Worm (Caenorhabditis elegans) whole organism, late embryonic: ENCODE results near the gene F31A3.3.
A peak's percentile ranks its signal among the peaks of the same experiment; 100 is the strongest.

Experiments used
- C08G9.2 ChIP-seq: sonication (generic microtip); optimal IDR thresholded peaks from 2 replicates; lab custom pipeline; 2016; ENCODE audit warnings: mild to moderate bottlenecking, missing genetic modification characterization, moderate library complexity, missing compliant biosample characterization
- C38D4.7 ChIP-seq: fragments of 200-800 bp; sonication (Bioruptor generic); optimal IDR thresholded peaks from 2 replicates; lab custom pipeline; 2018; ENCODE audit warnings: mild to moderate bottlenecking, missing genetic modification characterization, moderate library complexity, missing compliant biosample characterization
- K02D7.2 ChIP-seq: sonication (generic microtip); optimal IDR thresholded peaks from 2 replicates; lab custom pipeline; 2017; ENCODE audit warnings: mild to moderate bottlenecking, missing genetic modification characterization, missing compliant biosample characterization
- T23F11.4 ChIP-seq: fragments of 200-800 bp; sonication (Bioruptor generic); optimal IDR thresholded peaks from 2 replicates; lab custom pipeline; 2018; ENCODE audit warnings: mild to moderate bottlenecking, missing genetic modification characterization, missing compliant biosample characterization
- Y22D7AL.16 ChIP-seq: sonication (generic microtip); optimal IDR thresholded peaks from 2 replicates; lab custom pipeline; 2016; ENCODE audit warnings: missing genetic modification characterization, missing compliant biosample characterization
- ahr-1 ChIP-seq: sonication (generic microtip); optimal IDR thresholded peaks from 2 replicates; lab custom pipeline; 2016; ENCODE audit warnings: missing genetic modification characterization, missing compliant biosample characterization
- ceh-14 ChIP-seq: sonication (generic microtip); optimal IDR thresholded peaks from 2 replicates; lab custom pipeline; 2016; ENCODE audit warnings: missing genotype, missing genetic modification characterization, missing compliant biosample characterization
- ceh-2 ChIP-seq: sonication (generic microtip); optimal IDR thresholded peaks from 2 replicates; lab custom pipeline; 2016; ENCODE audit warnings: missing genotype, missing genetic modification characterization, missing compliant biosample characterization
- ceh-24 ChIP-seq: sonication (generic microtip); optimal IDR thresholded peaks from 2 replicates; lab custom pipeline; 2016; ENCODE audit warnings: mild to moderate bottlenecking, missing genetic modification characterization, missing compliant biosample characterization
- ceh-31 ChIP-seq: sonication (generic microtip); optimal IDR thresholded peaks from 2 replicates; lab custom pipeline; 2016; ENCODE audit warnings: missing genetic modification characterization, missing compliant biosample characterization
- ceh-9 ChIP-seq: sonication (generic microtip); optimal IDR thresholded peaks from 2 replicates; lab custom pipeline; 2016; ENCODE audit warnings: mild to moderate bottlenecking, missing genetic modification characterization, inconsistent platforms, missing compliant biosample characterization
- dmd-4 ChIP-seq: sonication (generic microtip); optimal IDR thresholded peaks from 2 replicates; lab custom pipeline; 2016; ENCODE audit warnings: borderline replicate concordance, missing genetic modification characterization, missing compliant biosample characterization
- dve-1 ChIP-seq: sonication (generic microtip); optimal IDR thresholded peaks from 2 replicates; lab custom pipeline; 2017; ENCODE audit warnings: antibody characterized with exemption, mild to moderate bottlenecking, missing genetic modification characterization, missing compliant biosample characterization
- elt-2 ChIP-seq: sonication (generic microtip); optimal IDR thresholded peaks from 2 replicates; lab custom pipeline; 2016; ENCODE audit warnings: missing genetic modification reagents, missing genetic modification characterization, missing compliant biosample characterization
- elt-4 ChIP-seq: sonication (generic microtip); optimal IDR thresholded peaks from 2 replicates; lab custom pipeline; 2016; ENCODE audit warnings: missing genetic modification characterization, missing compliant biosample characterization
- eyg-1 ChIP-seq: sonication (generic microtip); optimal IDR thresholded peaks from 2 replicates; lab custom pipeline; 2016; ENCODE audit warnings: missing genotype, missing genetic modification characterization, missing compliant biosample characterization
- fax-1 ChIP-seq: sonication (generic microtip); optimal IDR thresholded peaks from 2 replicates; lab custom pipeline; 2016; ENCODE audit warnings: missing genotype, missing genetic modification characterization, missing compliant biosample characterization
- hlh-13 ChIP-seq: fragments of 200-800 bp; sonication (Bioruptor generic); optimal IDR thresholded peaks from 2 replicates; lab custom pipeline; 2018; ENCODE audit warnings: mild to moderate bottlenecking, missing genetic modification characterization, missing compliant biosample characterization
- hlh-15 ChIP-seq: sonication (generic microtip); optimal IDR thresholded peaks from 2 replicates; lab custom pipeline; 2016; ENCODE audit warnings: missing genetic modification characterization, missing compliant biosample characterization
- hlh-30 ChIP-seq: sonication (generic microtip); optimal IDR thresholded peaks from 2 replicates; lab custom pipeline; 2017; ENCODE audit warnings: antibody characterized with exemption, missing genetic modification characterization, missing compliant biosample characterization; ENCODE audit not compliant: insufficient read depth
- hlh-6 ChIP-seq: sonication (generic microtip); optimal IDR thresholded peaks from 2 replicates; lab custom pipeline; 2016; ENCODE audit warnings: missing genotype, missing genetic modification characterization, missing compliant biosample characterization
- lin-11 ChIP-seq: fragments of 200-800 bp; sonication (Bioruptor generic); optimal IDR thresholded peaks from 2 replicates; lab custom pipeline; 2018; ENCODE audit warnings: mild to moderate bottlenecking, missing genetic modification characterization, missing compliant biosample characterization
- mec-3 ChIP-seq: sonication (generic microtip); optimal IDR thresholded peaks from 2 replicates; lab custom pipeline; 2016; ENCODE audit warnings: borderline replicate concordance, missing genetic modification characterization, missing compliant biosample characterization
- nfya-1 ChIP-seq: sonication (generic microtip); optimal IDR thresholded peaks from 2 replicates; lab custom pipeline; 2017; ENCODE audit warnings: missing genetic modification characterization, mild to moderate bottlenecking, missing compliant biosample characterization, antibody characterized with exemption, moderate library complexity
- nhr-11 ChIP-seq: fragments of 150-350 bp; optimal IDR thresholded peaks from 2 replicates; lab custom pipeline; 2014; ENCODE audit warnings: missing biosample characterization, missing genetic modification characterization
- nhr-232 ChIP-seq: sonication (generic microtip); optimal IDR thresholded peaks from 2 replicates; lab custom pipeline; 2016; ENCODE audit warnings: missing genetic modification characterization, missing compliant biosample characterization
- pag-3 ChIP-seq: sonication (generic microtip); optimal IDR thresholded peaks from 2 replicates; lab custom pipeline; 2016; ENCODE audit warnings: missing compliant biosample characterization, missing genetic modification characterization, borderline replicate concordance
- pat-9 ChIP-seq: fragments of 200-800 bp; sonication (Bioruptor generic); optimal IDR thresholded peaks from 2 replicates; lab custom pipeline; 2018; ENCODE audit warnings: mild to moderate bottlenecking, missing genetic modification characterization, moderate library complexity, missing compliant biosample characterization
- pha-2 ChIP-seq: sonication (generic microtip); optimal IDR thresholded peaks from 2 replicates; lab custom pipeline; 2017; ENCODE audit warnings: mild to moderate bottlenecking, missing genetic modification characterization, missing compliant biosample characterization
- pros-1 ChIP-seq: fragments of 150-350 bp; optimal IDR thresholded peaks from 2 replicates; lab custom pipeline; 2014; ENCODE audit warnings: missing biosample characterization, missing genetic modification reagents, missing genetic modification characterization
- rnt-1 ChIP-seq: sonication (generic microtip); optimal IDR thresholded peaks from 2 replicates; lab custom pipeline; 2016; ENCODE audit warnings: missing genetic modification characterization, missing compliant biosample characterization
- sdc-2 ChIP-seq: sonication (generic microtip); optimal IDR thresholded peaks from 2 replicates; lab custom pipeline; 2016; ENCODE audit warnings: missing genotype, missing genetic modification characterization, missing compliant biosample characterization
- sox-2 ChIP-seq: fragments of 200-800 bp; sonication (Bioruptor generic); IDR thresholded peaks from 2 replicates; pipeline ENCODE4 v1.3.6; 2022; ENCODE audit warnings: missing genetic modification reagents, missing genetic modification characterization, missing compliant biosample characterization
- sox-4 ChIP-seq: sonication (generic microtip); optimal IDR thresholded peaks from 2 replicates; lab custom pipeline; 2017; ENCODE audit warnings: mild to moderate bottlenecking, missing genetic modification characterization, inconsistent platforms, missing compliant biosample characterization
- syd-9 ChIP-seq: sonication (generic microtip); optimal IDR thresholded peaks from 2 replicates; lab custom pipeline; 2016; ENCODE audit warnings: mild to moderate bottlenecking, missing genetic modification characterization, moderate library complexity, missing compliant biosample characterization
- unc-42 ChIP-seq: sonication (generic microtip); optimal IDR thresholded peaks from 2 replicates; lab custom pipeline; 2016; ENCODE audit warnings: missing genotype, missing genetic modification characterization, missing compliant biosample characterization
- unc-55 ChIP-seq: sonication (generic microtip); optimal IDR thresholded peaks from 2 replicates; lab custom pipeline; 2017; ENCODE audit warnings: missing biosample characterization, missing genetic modification reagents, missing genetic modification characterization
- unc-86 ChIP-seq: sonication (generic microtip); optimal IDR thresholded peaks from 2 replicates; lab custom pipeline; 2016; ENCODE audit warnings: missing genetic modification characterization, missing compliant biosample characterization
- ztf-16 ChIP-seq: sonication (generic microtip); optimal IDR thresholded peaks from 2 replicates; lab custom pipeline; 2017; ENCODE audit warnings: missing genetic modification characterization, missing compliant biosample characterization

F31A3.3 gene

ce11 chrX:17505547-17506181, 28.2 kb downstream of the F31A3.3 start (continued):
- TF ChIP-seq ceh-2 (tag; lab: Kevin White, UChicago) = no peak
- TF ChIP-seq dve-1 (tag; lab: Kevin White, UChicago) = peak; percentile 36
- no peak for TF ChIP-seq nhr-11 (tag; lab: Kevin White, UChicago)
- TF ChIP-seq unc-55 (GFP tag; lab: Kevin White, UChicago) = peak; percentile 93
- no peak for TF ChIP-seq lin-11 (tag; lab: Kevin White, UChicago)
- TF ChIP-seq hlh-15 (tag; lab: Kevin White, UChicago) = no peak
- no peak for TF ChIP-seq K02D7.2 (tag; lab: Kevin White, UChicago)
- no peak for TF ChIP-seq T23F11.4 (GFP tag; lab: Kevin White, UChicago)
- peak; percentile 15 for TF ChIP-seq C08G9.2
- TF ChIP-seq pag-3 = peak; percentile 12
- TF ChIP-seq Y22D7AL.16 (tag; lab: Kevin White, UChicago) = no peak
- TF ChIP-seq nhr-232 (tag; lab: Kevin White, UChicago) = no peak
- TF ChIP-seq eyg-1 (tag; lab: Kevin White, UChicago) = no peak
- no peak for TF ChIP-seq sox-4
- TF ChIP-seq hlh-30 (tag; lab: Kevin White, UChicago) = peak; percentile 53
- TF ChIP-seq rnt-1 (tag; lab: Kevin White, UChicago) = peak; percentile 88
- TF ChIP-seq C38D4.7 (GFP tag; lab: Kevin White, UChicago) = no peak
- TF ChIP-seq ahr-1 (tag; lab: Kevin White, UChicago) = no peak
- TF ChIP-seq pha-2 (tag; lab: Kevin White, UChicago) = peak; percentile 20
- no peak for TF ChIP-seq ztf-16
- TF ChIP-seq dmd-4 (tag; lab: Kevin White, UChicago) = no peak
- peak; percentile 79 for TF ChIP-seq nfya-1 (tag; lab: Kevin White, UChicago)
- TF ChIP-seq mec-3 (tag; lab: Kevin White, UChicago) = no peak
- TF ChIP-seq fax-1 (tag; lab: Kevin White, UChicago) = no peak
- TF ChIP-seq elt-4 (tag; lab: Kevin White, UChicago) = no peak
- peak; percentile 6 for TF ChIP-seq elt-2 (tag; lab: Kevin White, UChicago)

- TF ChIP-seq syd-9 (tag; lab: Kevin White, UChicago) = no peak
- peak; percentile 34 for TF ChIP-seq unc-42 (tag; lab: Kevin White, UChicago)
- TF ChIP-seq, all 69 proteins: peak for 1
These were observed 29.4 kb downstream of the F31A3.3 start for ce11 chrX:17504447-17504846.

- no peak for TF ChIP-seq lin-11 (tag; lab: Kevin White, UChicago)
- TF ChIP-seq ztf-16 = no peak
- TF ChIP-seq ceh-14 (tag; lab: Kevin White, UChicago) = no peak
- TF ChIP-seq hlh-13 (GFP tag; lab: Kevin White, UChicago) = no peak
- no peak for TF ChIP-seq unc-42 (tag; lab: Kevin White, UChicago)
- TF ChIP-seq pat-9 = no peak
- TF ChIP-seq hlh-6 (tag; lab: Kevin White, UChicago) = no peak
- no peak for TF ChIP-seq sox-4
- no peak for TF ChIP-seq ceh-9 (tag; lab: Kevin White, UChicago)
- no peak for TF ChIP-seq ceh-31 (tag; lab: Kevin White, UChicago)
- TF ChIP-seq unc-86 = no peak
- TF ChIP-seq, all 69 proteins: peak for 0
These were observed 31.6 kb downstream of the F31A3.3 start for ce11 chrX:17502246-17502645.

ce11 chrX:17486735-17487134, 47.1 kb downstream of the F31A3.3 start, which contains the start of gene npr-24:
TSS of gene npr-24 (minus strand) at chrX:17486835.
- no peak for TF ChIP-seq ceh-14 (tag; lab: Kevin White, UChicago)
- TF ChIP-seq C08G9.2 = no peak
- TF ChIP-seq ceh-24 (tag; lab: Kevin White, UChicago) = no peak
- TF ChIP-seq pros-1 (tag; lab: Kevin White, UChicago) = no peak
- TF ChIP-seq sdc-2 (tag; lab: Kevin White, UChicago) = no peak
- TF ChIP-seq sox-2 (GFP tag; lab: Robert Waterston, UW) = no peak
- TF ChIP-seq hlh-30 (tag; lab: Kevin White, UChicago) = no peak
